Worm (Caenorhabditis elegans): ENCODE results near the gene clec-210.

- no peak for TF ChIP-seq F49E8.2 (tag; optimal IDR thresholded peaks at IDR 0.05; ENCODE audit: borderline replicate concordance)
- no peak for TF ChIP-seq pqm-1 (tag; optimal IDR thresholded peaks at IDR 0.05)
- no peak for TF ChIP-seq lsy-2 (tag; optimal IDR thresholded peaks at IDR 0.05)
- TF ChIP-seq attf-4 (tag; optimal IDR thresholded peaks at IDR 0.05), result no peak
- no peak for TF ChIP-seq ama-1 (optimal IDR thresholded peaks at IDR 0.05)
- TF ChIP-seq nhr-41 (GFP tag; IDR thresholded peaks at IDR 0.05), result no peak
- TF ChIP-seq F44E2.7 (GFP tag; IDR thresholded peaks at IDR 0.05), result no peak
- no peak for TF ChIP-seq snpc-1.2 (GFP tag; IDR thresholded peaks at IDR 0.05)
These were observed 47.3 kb downstream of the clec-210 start, which contains the start of gene C36C5.14 for ce11 chrV:3165438-3165837.
